Worm (Caenorhabditis elegans) whole organism, L3 larva: ENCODE measurements around the gene nuaf-3.

ENCODE experiments used
- R02D3.7 ChIP-seq: fragments of 150-350 bp; optimal IDR thresholded peaks from 2 replicates; lab custom pipeline; 2014; ENCODE audit warnings: missing biosample characterization, missing genetic modification characterization
- ZK546.5 ChIP-seq: sonication (generic microtip); optimal IDR thresholded peaks from 2 replicates; lab custom pipeline; 2017; ENCODE audit warnings: missing biosample characterization, missing genetic modification characterization
- aly-2 ChIP-seq: fragments of 150-350 bp; optimal IDR thresholded peaks from 2 replicates; lab custom pipeline; 2014; ENCODE audit warnings: missing biosample characterization, missing genetic modification characterization
- ama-1 ChIP-seq: fragments of 150-350 bp; optimal IDR thresholded peaks from 2 replicates; lab custom pipeline; 2018
- ceh-16 ChIP-seq: sonication (generic microtip); optimal IDR thresholded peaks from 2 replicates; lab custom pipeline; 2017; ENCODE audit warnings: missing biosample characterization, missing genetic modification characterization
- ceh-28 ChIP-seq: fragments of 150-350 bp; optimal IDR thresholded peaks from 2 replicates; lab custom pipeline; 2014; ENCODE audit warnings: missing biosample characterization, missing genetic modification reagents, missing genetic modification characterization
- ceh-82 ChIP-seq: fragments of 150-350 bp; optimal IDR thresholded peaks from 2 replicates; lab custom pipeline; 2014; ENCODE audit warnings: missing biosample characterization, missing genetic modification characterization
- ceh-9 ChIP-seq: sonication (generic microtip); optimal IDR thresholded peaks from 2 replicates; lab custom pipeline; 2018; ENCODE audit warnings: missing biosample characterization, missing genetic modification characterization
- daf-12 ChIP-seq: fragments of 150-350 bp; optimal IDR thresholded peaks from 2 replicates; lab custom pipeline; 2014; ENCODE audit warnings: missing biosample characterization, missing genetic modification reagents, missing genetic modification characterization
- egl-27 ChIP-seq: sonication (generic microtip); optimal IDR thresholded peaks from 4 replicates; lab custom pipeline; 2017; ENCODE audit warnings: missing biosample characterization, missing genetic modification reagents, missing genetic modification characterization
- egl-5 ChIP-seq: fragments of 150-350 bp; optimal IDR thresholded peaks from 2 replicates; lab custom pipeline; 2017; ENCODE audit warnings: missing biosample characterization, missing genetic modification reagents, missing genetic modification characterization, inconsistent platforms
- elt-1 ChIP-seq: fragments of 150-350 bp; optimal IDR thresholded peaks from 2 replicates; lab custom pipeline; 2014; ENCODE audit warnings: missing biosample characterization, missing genetic modification characterization
- elt-2 ChIP-seq: sonication (generic microtip); optimal IDR thresholded peaks from 2 replicates; lab custom pipeline; 2016; ENCODE audit warnings: missing genetic modification reagents, mild to moderate bottlenecking, missing genetic modification characterization, missing compliant biosample characterization
- elt-3 ChIP-seq, 3 experiments: fragments of 150-350 bp in 1 of 3; sonication (generic microtip) in 2 of 3; optimal IDR thresholded peaks; 2 replicates in 2 of 3; 4 replicates in 1 of 3; lab custom pipeline; 2014 to 2017; ENCODE audit warnings: missing biosample characterization in 3 of 3, missing genetic modification characterization in 3 of 3
- eor-1 ChIP-seq, 2 experiments: fragments of 150-350 bp; optimal IDR thresholded peaks; 2 replicates each; lab custom pipeline; 2014 to 2018; ENCODE audit warnings: missing biosample characterization in 2 of 2, missing genetic modification characterization in 2 of 2
- fkh-2 ChIP-seq: fragments of 150-350 bp; optimal IDR thresholded peaks from 2 replicates; lab custom pipeline; 2014; ENCODE audit warnings: missing biosample characterization, missing genetic modification reagents, missing genetic modification characterization
- fos-1 ChIP-seq: fragments of 150-350 bp; optimal IDR thresholded peaks from 2 replicates; lab custom pipeline; 2014; ENCODE audit warnings: missing biosample characterization, missing genetic modification characterization
- hmg-11 ChIP-seq: sonication (generic microtip); optimal IDR thresholded peaks from 2 replicates; lab custom pipeline; 2016; ENCODE audit warnings: missing genetic modification characterization, missing compliant biosample characterization
- jun-1 ChIP-seq: fragments of 150-350 bp; optimal IDR thresholded peaks from 2 replicates; lab custom pipeline; 2014; ENCODE audit warnings: missing biosample characterization, missing genetic modification reagents, missing genetic modification characterization
- lin-39 ChIP-seq: fragments of 150-350 bp; optimal IDR thresholded peaks from 2 replicates; lab custom pipeline; 2018; ENCODE audit warnings: missing biosample characterization, missing genetic modification reagents, missing genetic modification characterization
- lsy-12 ChIP-seq: sonication (generic microtip); optimal IDR thresholded peaks from 2 replicates; lab custom pipeline; 2016; ENCODE audit warnings: mild to moderate bottlenecking, missing genetic modification characterization, missing compliant biosample characterization
- mml-1 ChIP-seq: fragments of 150-350 bp; sonication (generic microtip); optimal IDR thresholded peaks from 3 replicates; lab custom pipeline; 2014; ENCODE audit warnings: missing biosample characterization, missing genetic modification characterization
- nfya-1 ChIP-seq: sonication (generic microtip); optimal IDR thresholded peaks from 2 replicates; lab custom pipeline; 2017; ENCODE audit warnings: missing genetic modification characterization, mild to moderate bottlenecking, missing compliant biosample characterization, antibody characterized with exemption, moderate library complexity; ENCODE audit not compliant: insufficient read depth
- nhr-11 ChIP-seq: fragments of 150-350 bp; optimal IDR thresholded peaks from 2 replicates; lab custom pipeline; 2014; ENCODE audit warnings: missing biosample characterization, missing genetic modification characterization
- nhr-12 ChIP-seq: fragments of 150-350 bp; optimal IDR thresholded peaks from 2 replicates; lab custom pipeline; 2014; ENCODE audit warnings: missing biosample characterization, missing genetic modification characterization
- nhr-23 ChIP-seq: fragments of 150-350 bp; optimal IDR thresholded peaks from 2 replicates; lab custom pipeline; 2014; ENCODE audit warnings: missing biosample characterization, missing genetic modification reagents, missing genetic modification characterization
- nhr-237 ChIP-seq: fragments of 150-350 bp; optimal IDR thresholded peaks from 2 replicates; lab custom pipeline; 2014; ENCODE audit warnings: missing biosample characterization, missing genetic modification characterization
- nhr-28 ChIP-seq: fragments of 150-350 bp; optimal IDR thresholded peaks from 2 replicates; lab custom pipeline; 2014; ENCODE audit warnings: missing biosample characterization, missing genetic modification characterization
- nhr-43 ChIP-seq: sonication (generic microtip); optimal IDR thresholded peaks from 2 replicates; lab custom pipeline; 2016; ENCODE audit warnings: mild to moderate bottlenecking, missing genetic modification characterization, missing compliant biosample characterization; ENCODE audit not compliant: poor library complexity, severe bottlenecking
- nhr-67 ChIP-seq: fragments of 150-350 bp; optimal IDR thresholded peaks from 2 replicates; lab custom pipeline; 2014; ENCODE audit warnings: missing biosample characterization, missing genetic modification characterization
- nhr-76 ChIP-seq: fragments of 150-350 bp; sonication (generic microtip); optimal IDR thresholded peaks from 5 replicates; lab custom pipeline; 2014; ENCODE audit warnings: missing biosample characterization, missing genetic modification characterization
- nhr-77 ChIP-seq: fragments of 150-350 bp; optimal IDR thresholded peaks from 2 replicates; lab custom pipeline; 2014; ENCODE audit warnings: missing biosample characterization, missing genetic modification characterization
- pha-4 ChIP-seq: fragments of 150-350 bp; optimal IDR thresholded peaks from 2 replicates; lab custom pipeline; 2014; ENCODE audit warnings: missing biosample characterization, missing genetic modification reagents, missing genetic modification characterization
- pqm-1 ChIP-seq: fragments of 150-350 bp; optimal IDR thresholded peaks from 2 replicates; lab custom pipeline; 2017; ENCODE audit warnings: missing biosample characterization, missing genetic modification characterization, inconsistent platforms
- sea-2 ChIP-seq: fragments of 150-350 bp; sonication (generic microtip); optimal IDR thresholded peaks from 4 replicates; lab custom pipeline; 2014; ENCODE audit warnings: missing biosample characterization, missing genetic modification reagents, missing genetic modification characterization
- skn-1 ChIP-seq: fragments of 150-350 bp; optimal IDR thresholded peaks from 2 replicates; lab custom pipeline; 2014; ENCODE audit warnings: missing biosample characterization, missing genetic modification characterization
- snpc-4 ChIP-seq: fragments of 150-350 bp; optimal IDR thresholded peaks from 2 replicates; lab custom pipeline; 2014; ENCODE audit warnings: missing biosample characterization, missing genetic modification characterization
- tbx-2 ChIP-seq: sonication (generic microtip); optimal IDR thresholded peaks from 2 replicates; lab custom pipeline; 2016; ENCODE audit warnings: mild to moderate bottlenecking, missing genetic modification characterization, missing compliant biosample characterization
- unc-39 ChIP-seq: sonication (generic microtip); optimal IDR thresholded peaks from 4 replicates; lab custom pipeline; 2017; ENCODE audit warnings: missing biosample characterization, missing genetic modification characterization
- zag-1 ChIP-seq: fragments of 150-350 bp; optimal IDR thresholded peaks from 2 replicates; lab custom pipeline; 2014; ENCODE audit warnings: missing biosample characterization, missing genetic modification characterization
- ztf-4 ChIP-seq: fragments of 150-350 bp; optimal IDR thresholded peaks from 2 replicates; lab custom pipeline; 2014; ENCODE audit warnings: missing biosample characterization, missing genetic modification characterization

nuaf-3 gene

ce11 chrIV:11146962-11147470 lies 37.1 kb upstream of the nuaf-3 start, which contains the start of gene pigq-1:
pigq-1 (minus strand) TSS chrIV:11147247.
- no peak for TF ChIP-seq daf-12
- TF ChIP-seq R02D3.7 (tag; lab: Kevin White, UChicago): peak; percentile 49
- TF ChIP-seq ama-1 (lab: Kevin White, UChicago): peak; percentile 61
- TF ChIP-seq nhr-23 (tag; lab: Kevin White, UChicago): peak; percentile 16
- no peak for TF ChIP-seq snpc-4
- TF ChIP-seq nhr-43 (tag; lab: Kevin White, UChicago): peak; percentile 67
- TF ChIP-seq elt-2: peak; percentile 19
- TF ChIP-seq aly-2 (tag; lab: Kevin White, UChicago): peak; percentile 20
- peak; percentile 62 for TF ChIP-seq zag-1 (tag; lab: Kevin White, UChicago)
- no peak for TF ChIP-seq nhr-11 (tag; lab: Kevin White, UChicago)
- TF ChIP-seq ZK546.5 (tag; lab: Kevin White, UChicago): peak; percentile 46
- no peak for TF ChIP-seq unc-39 (tag; lab: Kevin White, UChicago)
- peak; percentile 17 for TF ChIP-seq nhr-12 (tag; lab: Kevin White, UChicago)
- peak; percentile 49 for TF ChIP-seq tbx-2 (tag; lab: Kevin White, UChicago)
- TF ChIP-seq lsy-12: peak; percentile 65
- TF ChIP-seq elt-1 (tag; lab: Kevin White, UChicago): peak; percentile 17
- TF ChIP-seq nhr-237 (tag; lab: Kevin White, UChicago): no peak
- peak; percentile 16 for TF ChIP-seq ceh-28 (tag; lab: Kevin White, UChicago)
- no peak for TF ChIP-seq elt-3 (tag; optimal IDR thresholded peaks at IDR 0.05; lab: Kevin White, UChicago)
- no peak for TF ChIP-seq lin-39 (tag; lab: Kevin White, UChicago)
- TF ChIP-seq egl-27 (tag; lab: Kevin White, UChicago): no peak
- TF ChIP-seq ceh-16 (tag; lab: Kevin White, UChicago): peak; percentile 10
- TF ChIP-seq pha-4: peak; percentile 25
- TF ChIP-seq egl-5 (tag; lab: Kevin White, UChicago): no peak

- no peak for TF ChIP-seq zag-1 (tag; lab: Kevin White, UChicago)
- TF ChIP-seq nfya-1 (tag; lab: Kevin White, UChicago): peak; percentile 27
- peak; percentile 25 for TF ChIP-seq elt-2
- TF ChIP-seq eor-1 (tag; optimal IDR thresholded peaks at IDR 0.05; lab: Kevin White, UChicago): no peak
- TF ChIP-seq pha-4: peak; percentile 11
- peak; percentile 58 for TF ChIP-seq ama-1 (lab: Kevin White, UChicago)
- peak; percentile 20 for TF ChIP-seq nhr-43 (tag; lab: Kevin White, UChicago)
- peak; percentile 79 for TF ChIP-seq mml-1 (tag; lab: Kevin White, UChicago)
- peak; percentile 45 for TF ChIP-seq pqm-1 (tag; lab: Kevin White, UChicago)
- no peak for TF ChIP-seq ZK546.5 (tag; lab: Kevin White, UChicago)
- no peak for TF ChIP-seq elt-1 (tag; lab: Kevin White, UChicago)
- TF ChIP-seq, all 47 proteins: peak for 7
Measured at ce11 chrIV:11148788-11149366, 35.2 kb upstream of the nuaf-3 start.

- TF ChIP-seq unc-39 (tag; lab: Kevin White, UChicago) (no peak), ceh-82 (tag; lab: Kevin White, UChicago) (peak; percentile 43), nhr-67 (no peak), nhr-77 (tag; lab: Kevin White, UChicago) (peak; percentile 40), daf-12 (no peak), pha-4 (peak; percentile 97), egl-27 (tag; lab: Kevin White, UChicago) (peak; percentile 32), zag-1 (tag; lab: Kevin White, UChicago) (peak; percentile 85), ceh-9 (tag; lab: Kevin White, UChicago) (no peak), nhr-23 (tag; lab: Kevin White, UChicago) (peak; percentile 97), aly-2 (tag; lab: Kevin White, UChicago) (no peak), jun-1 (tag; lab: Kevin White, UChicago) (peak; percentile 88), ama-1 (lab: Kevin White, UChicago) (peak; percentile 67), nhr-237 (tag; lab: Kevin White, UChicago) (no peak), hmg-11 (peak; percentile 76), nhr-28 (tag; lab: Kevin White, UChicago) (no peak), eor-1 (tag; optimal IDR thresholded peaks at IDR 0.05; lab: Kevin White, UChicago) (no peak), ZK546.5 (tag; lab: Kevin White, UChicago) (peak; percentile 99), sea-2 (GFP tag; lab: Kevin White, UChicago) (peak; percentile 1), ceh-16 (tag; lab: Kevin White, UChicago) (peak; percentile 49), egl-5 (tag; lab: Kevin White, UChicago) (peak; percentile 84), elt-1 (tag; lab: Kevin White, UChicago) (peak; percentile 32), snpc-4 (peak; percentile 82), elt-2 (peak; percentile 87), skn-1 (tag; lab: Kevin White, UChicago) (peak; percentile 87), elt-3 (tag; optimal IDR thresholded peaks at IDR 0.05; lab: Kevin White, UChicago) (peak in 1 of 3 experiments; percentile 66), fos-1 (no peak), tbx-2 (tag; lab: Kevin White, UChicago) (peak; percentile 81), R02D3.7 (tag; lab: Kevin White, UChicago) (peak; percentile 84), nhr-43 (tag; lab: Kevin White, UChicago) (peak; percentile 82), nhr-76 (tag; lab: Kevin White, UChicago) (peak; percentile 50), ceh-28 (tag; lab: Kevin White, UChicago) (peak; percentile 68), nhr-12 (tag; lab: Kevin White, UChicago) (no peak), pqm-1 (tag; lab: Kevin White, UChicago) (peak; percentile 90), fkh-2 (no peak), ztf-4 (tag; lab: Kevin White, UChicago) (peak; percentile 63), lin-39 (tag; lab: Kevin White, UChicago) (peak; percentile 87)
Measured at ce11 chrIV:11149454-11150163, 34.5 kb upstream of the nuaf-3 start, which contains the start of the genes F01G4.6 and pfd-1. F01G4.6 (minus strand) TSS chrIV:11149504. pfd-1 (plus strand) TSS chrIV:11150113.
